Fruit fly (Drosophila melanogaster) whole organism, prepupa: Measurements from ENCODE around the gene He.

Source experiments
- CG16779 ChIP-seq: fragments of 200-800 bp; sonication (Bioruptor generic); optimal IDR thresholded peaks from 3 replicates; lab custom pipeline; 2017; ENCODE audit warnings: missing biosample characterization, mild to moderate bottlenecking, missing genetic modification characterization
- Gug ChIP-seq: fragments of 200-800 bp; sonication (Bioruptor generic); IDR thresholded peaks from 2 replicates; pipeline ENCODE4 v1.3.6; 2022; ENCODE audit warnings: missing biosample characterization, missing genetic modification characterization
- OdsH ChIP-seq: fragments of 200-800 bp; sonication (Bioruptor generic); optimal IDR thresholded peaks from 3 replicates; lab custom pipeline; 2016; ENCODE audit warnings: missing biosample characterization, missing genetic modification characterization
- Sox102F ChIP-seq: fragments of 200-800 bp; sonication (Bioruptor generic); optimal IDR thresholded peaks from 2 replicates; lab custom pipeline; 2016; ENCODE audit warnings: missing biosample characterization, mild to moderate bottlenecking, missing genetic modification characterization
- achi ChIP-seq: fragments of 200-800 bp; sonication (Bioruptor generic); optimal IDR thresholded peaks from 3 replicates; lab custom pipeline; 2016; ENCODE audit warnings: missing biosample characterization, missing genetic modification characterization
- acj6 ChIP-seq: fragments of 200-800 bp; sonication (Bioruptor generic); optimal IDR thresholded peaks from 3 replicates; lab custom pipeline; 2016; ENCODE audit warnings: missing biosample characterization, missing genetic modification characterization
- eg ChIP-seq: fragments of 200-800 bp; sonication (Bioruptor generic); IDR thresholded peaks from 3 replicates; pipeline ENCODE4 v1.3.6; 2022; ENCODE audit warnings: missing biosample characterization, missing genetic modification characterization
- fd85E ChIP-seq: fragments of 200-800 bp; sonication (Bioruptor generic); optimal IDR thresholded peaks from 3 replicates; lab custom pipeline; 2016; ENCODE audit warnings: missing biosample characterization, missing genetic modification characterization
- topi ChIP-seq: fragments of 200-800 bp; sonication (Bioruptor generic); optimal IDR thresholded peaks from 3 replicates; lab custom pipeline; 2016; ENCODE audit warnings: missing biosample characterization, missing genetic modification characterization

dm6 chr2L:14021646-14022129, 48.9 kb upstream of the He start:
- no peak for TF ChIP-seq topi (GFP tag; lab: Kevin White, UChicago)
- no peak for TF ChIP-seq fd85E (GFP tag; lab: Kevin White, UChicago)
- 0 out of 2 replicates have a peak, but pooled peaks have one; percentile 4 for TF ChIP-seq Gug (GFP tag; lab: Robert Waterston, UW)
- TF ChIP-seq CG16779 (tag; lab: Kevin White, UChicago): no peak
- no peak; the same call in 2 of the 3 replicates for TF ChIP-seq eg (GFP tag; lab: Robert Waterston, UW)
- no peak for TF ChIP-seq acj6
- no peak for TF ChIP-seq achi
- no peak for TF ChIP-seq Sox102F (GFP tag; lab: Kevin White, UChicago)
- no peak for TF ChIP-seq OdsH (GFP tag; lab: Kevin White, UChicago)
